Fruit fly (Drosophila melanogaster) whole organism, pupa: ENCODE data around the gene Pkc98E.
A peak's percentile ranks its signal among the peaks of the same experiment; 100 is the strongest.

Source experiments
- CG12605 ChIP-seq: fragments of 200-800 bp; sonication (Bioruptor generic); IDR thresholded peaks from 2 replicates; pipeline ENCODE4 v1.3.6; 2022; ENCODE audit warnings: missing biosample characterization, missing genetic modification characterization
- CG14655 ChIP-seq: fragments of 200-800 bp; sonication (Bioruptor generic); optimal IDR thresholded peaks from 3 replicates; lab custom pipeline; 2017; ENCODE audit warnings: mild to moderate bottlenecking, missing biosample characterization, missing genetic modification reagents, missing genetic modification characterization
- CG17806 ChIP-seq: fragments of 200-800 bp; sonication (Bioruptor generic); optimal IDR thresholded peaks from 2 replicates; lab custom pipeline; 2018; ENCODE audit warnings: missing biosample characterization, mild to moderate bottlenecking, missing genetic modification characterization, moderate library complexity
- CG32121 ChIP-seq: fragments of 200-800 bp; sonication (Bioruptor generic); IDR thresholded peaks from 2 replicates; pipeline ENCODE4 v1.3.6; 2022; ENCODE audit warnings: missing biosample characterization, missing genetic modification characterization
- CG4496 ChIP-seq: fragments of 200-800 bp; sonication (Bioruptor generic); IDR thresholded peaks from 3 replicates; pipeline ENCODE4 v1.3.6; 2022; ENCODE audit warnings: missing biosample characterization, missing genetic modification characterization
- CG8301 ChIP-seq: fragments of 200-800 bp; sonication (Bioruptor generic); optimal IDR thresholded peaks from 2 replicates; lab custom pipeline; 2018; ENCODE audit warnings: missing biosample characterization, mild to moderate bottlenecking, missing genetic modification characterization
- CG9948 ChIP-seq: fragments of 200-800 bp; sonication (Bioruptor generic); optimal IDR thresholded peaks from 2 replicates; lab custom pipeline; 2018; ENCODE audit warnings: missing biosample characterization, mild to moderate bottlenecking, missing genetic modification characterization, moderate library complexity
- EcR ChIP-seq: fragments of 200-800 bp; sonication (Bioruptor generic); optimal IDR thresholded peaks from 3 replicates; lab custom pipeline; 2019; ENCODE audit warnings: missing biosample characterization, missing genetic modification characterization, mild to moderate bottlenecking, moderate library complexity, missing genetic modification reagents
- Ets98B ChIP-seq: fragments of 200-800 bp; sonication (Bioruptor generic); IDR thresholded peaks from 2 replicates; pipeline ENCODE4 v1.3.6; 2022; ENCODE audit warnings: missing biosample characterization, missing genetic modification characterization
- Pif1B ChIP-seq: fragments of 200-800 bp; sonication (Bioruptor generic); optimal IDR thresholded peaks from 3 replicates; lab custom pipeline; 2016; ENCODE audit warnings: missing biosample characterization, missing genetic modification characterization
- Snoo ChIP-seq: fragments of 200-800 bp; sonication (Bioruptor generic); optimal IDR thresholded peaks from 3 replicates; lab custom pipeline; 2017; ENCODE audit warnings: missing biosample characterization, mild to moderate bottlenecking, missing genetic modification characterization, inconsistent platforms
- fd96Ca ChIP-seq: fragments of 200-800 bp; sonication (Bioruptor generic); IDR thresholded peaks from 3 replicates; pipeline ENCODE4 v1.3.6; 2022; ENCODE audit warnings: missing biosample characterization, missing genetic modification characterization
- rn ChIP-seq: fragments of 200-800 bp; sonication (Bioruptor generic); IDR thresholded peaks from 2 replicates; pipeline ENCODE4 v1.3.6; 2022; ENCODE audit warnings: missing biosample characterization, missing genetic modification characterization

DNA sequence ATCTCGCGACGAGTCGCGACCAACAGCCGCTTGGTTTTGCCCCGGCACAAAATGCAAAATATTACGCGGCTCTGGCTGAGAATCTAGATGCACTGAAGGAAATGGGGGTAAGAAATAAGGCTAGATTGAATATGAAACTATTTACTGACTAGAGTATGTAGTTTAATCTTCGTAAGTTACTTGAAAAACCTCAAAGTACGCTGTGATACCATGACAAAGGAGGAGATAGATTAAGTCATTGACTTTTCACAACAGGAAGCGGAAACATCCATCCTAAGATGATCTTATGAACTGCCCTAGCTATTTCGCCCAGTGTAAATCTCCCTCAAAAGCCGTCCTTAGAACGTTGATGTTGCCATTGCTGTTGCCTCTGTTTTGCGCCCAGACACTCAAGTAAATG is 55.2 kb downstream of the Pkc98E start:
- peak; percentile 81 for TF ChIP-seq CG9948
- peak; percentile 84 for TF ChIP-seq CG8301 (tag; lab: Kevin White, UChicago)
- TF ChIP-seq CG14655, result peak; percentile 88
- peak; percentile 48; the same call in 1 of the 2 replicates for TF ChIP-seq CG12605
- no peak for TF ChIP-seq rn (GFP tag; lab: Robert Waterston, UW)
- TF ChIP-seq Ets98B (GFP tag; lab: Robert Waterston, UW), result no peak; the same call in 1 of the 2 replicates
- peak; percentile 8 for TF ChIP-seq Snoo (tag; lab: Kevin White, UChicago)
- peak; percentile 32 for TF ChIP-seq Pif1B (GFP tag; lab: Kevin White, UChicago)
- peak; percentile 62; the same call in 1 of the 3 replicates for TF ChIP-seq CG4496
- peak; percentile 81 for TF ChIP-seq CG17806
- TF ChIP-seq EcR, result no peak
- peak; percentile 27; the same call in 1 of the 2 replicates for TF ChIP-seq CG32121 (GFP tag; lab: Robert Waterston, UW)
- TF ChIP-seq fd96Ca (GFP tag; lab: Robert Waterston, UW), result peak; percentile 79
